Worm (Caenorhabditis elegans) whole organism, L4 larva: Measurements from ENCODE around the gene F49C12.15.

Source experiments
- F10B5.3 ChIP-seq: sonication (generic microtip); optimal IDR thresholded peaks from 2 replicates; lab custom pipeline; 2016; ENCODE audit warnings: mild to moderate bottlenecking, missing genetic modification characterization, missing compliant biosample characterization
- F37D6.2 ChIP-seq: sonication (generic microtip); optimal IDR thresholded peaks from 2 replicates; lab custom pipeline; 2016; ENCODE audit warnings: mild to moderate bottlenecking, missing genetic modification characterization, missing compliant biosample characterization
- T20F7.1 ChIP-seq: fragments of 200-800 bp; sonication (Bioruptor generic); optimal IDR thresholded peaks from 2 replicates; lab custom pipeline; 2018; ENCODE audit warnings: mild to moderate bottlenecking, missing genetic modification characterization, missing compliant biosample characterization
- T26A8.4 ChIP-seq: fragments of 200-800 bp; sonication (Bioruptor generic); IDR thresholded peaks from 2 replicates; pipeline ENCODE4 v1.3.6; 2022; ENCODE audit warnings: missing genetic modification characterization, missing compliant biosample characterization
- Y48G9A.11 ChIP-seq: fragments of 200-800 bp; sonication (Bioruptor generic); IDR thresholded peaks from 2 replicates; pipeline ENCODE4 v1.3.6; 2022; ENCODE audit warnings: missing genetic modification reagents, missing genetic modification characterization, missing compliant biosample characterization
- ZK337.2 ChIP-seq: fragments of 200-800 bp; sonication (Bioruptor generic); IDR thresholded peaks from 2 replicates; pipeline ENCODE4 v1.3.6; 2022; ENCODE audit warnings: missing genetic modification reagents, missing genetic modification characterization, missing compliant biosample characterization
- aha-1 ChIP-seq: fragments of 150-350 bp; peaks from one replicate; lab custom pipeline; 2014; ENCODE audit warnings: missing biosample characterization, missing genetic modification characterization
- ama-1 ChIP-seq: fragments of 150-350 bp; optimal IDR thresholded peaks from 2 replicates; lab custom pipeline; 2014; ENCODE audit warnings: inconsistent platforms, mixed read lengths
- attf-4 ChIP-seq: sonication (generic microtip); optimal IDR thresholded peaks from 3 replicates; lab custom pipeline; 2017; ENCODE audit warnings: missing biosample characterization, missing genetic modification characterization
- ceh-32 ChIP-seq: sonication (generic microtip); optimal IDR thresholded peaks from 2 replicates; lab custom pipeline; 2016; ENCODE audit warnings: mild to moderate bottlenecking, missing genetic modification characterization, missing compliant biosample characterization; ENCODE audit not compliant: poor library complexity
- ceh-62 ChIP-seq: sonication (generic microtip); optimal IDR thresholded peaks from 2 replicates; lab custom pipeline; 2017; ENCODE audit warnings: missing biosample characterization, missing genetic modification characterization
- daf-16 ChIP-seq, 3 experiments: sonication (generic microtip); optimal IDR thresholded peaks; 2 replicates each; lab custom pipeline; 2016 to 2017; ENCODE audit warnings: missing genetic modification characterization in 3 of 3, missing genetic modification reagents in 3 of 3, mild to moderate bottlenecking in 2 of 3, missing compliant biosample characterization in 2 of 3, missing biosample characterization in 1 of 3, moderate library complexity in 1 of 3
- daf-19 ChIP-seq: fragments of 200-800 bp; sonication (Bioruptor generic); conservative IDR thresholded peaks from 2 replicates; pipeline ENCODE4 v1.3.6; 2022; ENCODE audit warnings: missing genetic modification characterization, missing compliant biosample characterization
- dmd-9 ChIP-seq: fragments of 200-800 bp; sonication (Bioruptor generic); IDR thresholded peaks from 2 replicates; pipeline ENCODE4 v1.3.6; 2022; ENCODE audit warnings: missing genetic modification reagents, missing genetic modification characterization, missing compliant biosample characterization
- dpl-1 ChIP-seq: fragments of 150-350 bp; optimal IDR thresholded peaks from 2 replicates; lab custom pipeline; 2014; ENCODE audit warnings: missing biosample characterization, missing genetic modification reagents, missing genetic modification characterization
- dve-1 ChIP-seq: sonication (generic microtip); optimal IDR thresholded peaks from 2 replicates; lab custom pipeline; 2017; ENCODE audit warnings: antibody characterized with exemption, mild to moderate bottlenecking, missing genetic modification characterization, missing compliant biosample characterization; ENCODE audit not compliant: insufficient read depth
- hlh-30 ChIP-seq: sonication (generic microtip); optimal IDR thresholded peaks from 2 replicates; lab custom pipeline; 2017; ENCODE audit warnings: antibody characterized with exemption, mild to moderate bottlenecking, missing genetic modification characterization, missing compliant biosample characterization; ENCODE audit not compliant: insufficient read depth
- hmg-1.1 ChIP-seq: fragments of 200-800 bp; sonication (Bioruptor generic); IDR thresholded peaks from 2 replicates; pipeline ENCODE4 v1.3.6; 2022; ENCODE audit warnings: missing genetic modification reagents, missing genetic modification characterization, missing compliant biosample characterization
- lin-1 ChIP-seq: fragments of 200-800 bp; sonication (Bioruptor generic); IDR thresholded peaks from 2 replicates; pipeline ENCODE4 v1.3.6; 2022; ENCODE audit warnings: missing genetic modification reagents, missing genetic modification characterization, missing compliant biosample characterization
- lin-29 ChIP-seq: fragments of 200-800 bp; sonication (Bioruptor generic); IDR thresholded peaks from 2 replicates; pipeline ENCODE4 v1.3.6; 2022; ENCODE audit warnings: missing genetic modification reagents, missing genetic modification characterization, missing compliant biosample characterization
- lin-38 ChIP-seq: fragments of 200-800 bp; sonication (Bioruptor generic); IDR thresholded peaks from 2 replicates; pipeline ENCODE4 v1.3.6; 2022; ENCODE audit warnings: missing genetic modification reagents, missing genetic modification characterization, missing compliant biosample characterization
- lsy-2 ChIP-seq, 2 experiments: fragments of 150-350 bp in 1 of 2; sonication (generic microtip) in 1 of 2; optimal IDR thresholded peaks; 2 replicates each; lab custom pipeline; 2014 to 2017; ENCODE audit warnings: missing biosample characterization in 2 of 2, missing genetic modification characterization in 2 of 2
- mep-1 ChIP-seq: fragments of 150-350 bp; sonication (generic microtip); optimal IDR thresholded peaks from 3 replicates; lab custom pipeline; 2014; ENCODE audit warnings: missing biosample characterization, missing genetic modification characterization
- mes-2 ChIP-seq: sonication (generic microtip); optimal IDR thresholded peaks from 2 replicates; lab custom pipeline; 2016; ENCODE audit warnings: missing genotype, mild to moderate bottlenecking, missing genetic modification characterization, missing compliant biosample characterization; ENCODE audit not compliant: poor library complexity, severe bottlenecking
- mxl-3 ChIP-seq: fragments of 200-800 bp; sonication (Bioruptor generic); optimal IDR thresholded peaks from 2 replicates; lab custom pipeline; 2018; ENCODE audit warnings: mild to moderate bottlenecking, missing genetic modification characterization, missing compliant biosample characterization
- nhr-10 ChIP-seq: fragments of 150-350 bp; optimal IDR thresholded peaks from 2 replicates; lab custom pipeline; 2014; ENCODE audit warnings: missing biosample characterization, missing genetic modification characterization
- nhr-111 ChIP-seq: fragments of 200-800 bp; sonication (Bioruptor generic); optimal IDR thresholded peaks from 2 replicates; lab custom pipeline; 2018; ENCODE audit warnings: mild to moderate bottlenecking, missing genetic modification characterization, missing compliant biosample characterization
- nhr-28 ChIP-seq: fragments of 150-350 bp; optimal IDR thresholded peaks from 2 replicates; lab custom pipeline; 2014; ENCODE audit warnings: missing biosample characterization, missing genetic modification characterization
- nhr-41 ChIP-seq: fragments of 200-800 bp; sonication (Bioruptor generic); IDR thresholded peaks from 2 replicates; pipeline ENCODE4 v1.3.6; 2022; ENCODE audit warnings: missing genetic modification reagents, missing genetic modification characterization, missing compliant biosample characterization
- nhr-77 ChIP-seq: fragments of 150-350 bp; optimal IDR thresholded peaks from 2 replicates; lab custom pipeline; 2014; ENCODE audit warnings: missing biosample characterization, missing genetic modification characterization
- pha-4 ChIP-seq, 2 experiments: fragments of 150-350 bp in 1 of 2; fragments of 200-800 bp in 1 of 2; sonication (Bioruptor generic) in 1 of 2; IDR thresholded peaks in 1 of 2; optimal IDR thresholded peaks in 1 of 2; 2 replicates each; pipeline versions ENCODE4 v1.3.6 to Lab custom; 2014 to 2022; ENCODE audit warnings: missing genetic modification characterization in 2 of 2, missing genetic modification reagents in 2 of 2, missing biosample characterization in 1 of 2, missing compliant biosample characterization in 1 of 2
- pqm-1 ChIP-seq: sonication (generic microtip); optimal IDR thresholded peaks from 2 replicates; lab custom pipeline; 2017; ENCODE audit warnings: missing biosample characterization, missing genetic modification characterization
- sdz-12 ChIP-seq: fragments of 200-800 bp; sonication (Bioruptor generic); optimal IDR thresholded peaks from 2 replicates; lab custom pipeline; 2018; ENCODE audit warnings: mild to moderate bottlenecking, missing genetic modification characterization, missing compliant biosample characterization
- snpc-1.2 ChIP-seq: fragments of 200-800 bp; sonication (Bioruptor generic); IDR thresholded peaks from 2 replicates; pipeline ENCODE4 v1.3.6; 2022; ENCODE audit warnings: missing genetic modification reagents, missing genetic modification characterization, missing compliant biosample characterization
- tag-97 ChIP-seq: fragments of 200-800 bp; sonication (Bioruptor generic); IDR thresholded peaks from 2 replicates; pipeline ENCODE4 v1.3.6; 2022; ENCODE audit warnings: missing genetic modification characterization, missing compliant biosample characterization
- unc-130 ChIP-seq: sonication (generic microtip); optimal IDR thresholded peaks from 2 replicates; lab custom pipeline; 2016; ENCODE audit warnings: missing genetic modification reagents, missing genetic modification characterization, missing compliant biosample characterization
- unc-62 ChIP-seq, 3 experiments: fragments of 150-350 bp in 1 of 3; sonication (generic microtip); optimal IDR thresholded peaks in 2 of 3; peaks in 1 of 3; 1 replicate in 1 of 3; 2 replicates in 2 of 3; lab custom pipeline; 2014 to 2017; ENCODE audit warnings: missing biosample characterization in 3 of 3, missing genetic modification characterization in 3 of 3, missing genetic modification reagents in 3 of 3, missing genotype in 1 of 3

F49C12.15 gene

ce11 chrIV:9335552-9336251 lies 11.4 kb downstream of the F49C12.15 start, which contains the start of the genes coa-4 and T20D3.14 (continued):
- peak; percentile 49; the same call in 1 of the 2 replicates for TF ChIP-seq lin-1 (GFP tag; lab: Robert Waterston, UW)

DNA sequence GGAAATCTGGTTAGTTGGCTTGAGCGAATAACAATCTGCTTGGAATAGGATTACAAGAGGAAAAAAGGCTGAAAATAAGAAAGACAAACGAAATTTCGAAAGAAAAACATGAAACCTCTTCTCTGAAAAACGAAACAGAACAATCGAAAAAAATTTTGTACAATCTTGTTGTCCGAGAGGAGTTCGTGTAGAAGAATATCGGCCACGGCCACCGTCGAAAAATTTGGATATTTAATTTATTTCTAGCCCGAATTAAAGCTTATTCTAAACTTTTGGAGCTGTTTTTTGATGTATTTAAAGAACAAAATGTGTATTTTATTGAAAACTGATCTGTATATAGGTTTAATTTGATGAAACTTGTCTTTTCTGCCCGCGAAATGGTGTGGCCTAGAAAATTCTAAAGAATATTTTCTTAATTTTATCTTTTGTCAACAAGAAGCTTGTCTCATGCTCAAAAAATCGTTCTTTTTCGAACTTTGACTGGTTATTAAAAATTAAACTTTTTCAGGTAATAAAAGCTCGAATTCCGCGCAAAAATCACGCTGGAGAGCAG lies 12.4 kb downstream of the F49C12.15 start, which contains the start of gene T20D3.5:
Gene T20D3.5 (plus strand): TSS at position 503 of the 553 bp plus-strand sequence.
- TF ChIP-seq lin-38 (GFP tag; lab: Robert Waterston, UW) (no peak), unc-130 (GFP tag; lab: Kevin White, UChicago) (peak; percentile 67), mes-2 (peak; percentile 66)

- TF ChIP-seq T20F7.1 (GFP tag; lab: Kevin White, UChicago) (peak; percentile 28), T26A8.4 (no peak), daf-16 (GFP tag; optimal IDR thresholded peaks at IDR 0.05; lab: Kevin White, UChicago) (no peak), daf-16 (tag; optimal IDR thresholded peaks at IDR 0.05; lab: Kevin White, UChicago) (peak; percentile 17)
These were observed 14.9 kb downstream of the F49C12.15 start, which contains the start of gene T20D3.6 for ce11 chrIV:9339205-9339604. T20D3.6 (minus strand) TSS chrIV:9339305.

- no peak for TF ChIP-seq sdz-12 (GFP tag; lab: Kevin White, UChicago)
- peak; percentile 92 for TF ChIP-seq lin-38 (GFP tag; lab: Robert Waterston, UW)
- peak; percentile 14 for TF ChIP-seq mep-1 (tag; lab: Kevin White, UChicago)
- peak; percentile 26 for TF ChIP-seq mes-2
- peak; percentile 52 for TF ChIP-seq dve-1 (tag; lab: Kevin White, UChicago)
- TF ChIP-seq lsy-2 (tag; optimal IDR thresholded peaks at IDR 0.05; lab: Kevin White, UChicago), result peak in 1 of 2 experiments; percentile 54
- TF ChIP-seq nhr-28 (tag; lab: Kevin White, UChicago), result peak; percentile 15
- TF ChIP-seq T26A8.4, result no peak
- peak in 1 of 2 experiments; percentile 23 for TF ChIP-seq unc-62 (GFP tag; optimal IDR thresholded peaks at IDR 0.05 in 1 of 2; lab: Kevin White, UChicago)
- no peak for TF ChIP-seq unc-62 (tag; optimal IDR thresholded peaks at IDR 0.05; lab: Kevin White, UChicago)
- no peak for TF ChIP-seq daf-16 (GFP tag; optimal IDR thresholded peaks at IDR 0.05; lab: Kevin White, UChicago)
- peak; percentile 81 for TF ChIP-seq daf-16 (tag; optimal IDR thresholded peaks at IDR 0.05; lab: Kevin White, UChicago)
- no peak for TF ChIP-seq Y48G9A.11 (GFP tag; lab: Robert Waterston, UW)
- TF ChIP-seq pqm-1, result peak; percentile 13
- peak; percentile 26 for TF ChIP-seq ama-1 (lab: Kevin White, UChicago)
- peak; percentile 22 for TF ChIP-seq hlh-30 (tag; lab: Kevin White, UChicago)
- no peak for TF ChIP-seq nhr-111 (GFP tag; lab: Kevin White, UChicago)
These were observed 17.3 kb downstream of the F49C12.15 start, which contains the start of gene vps-26 for ce11 chrIV:9341591-9341990. vps-26 (minus strand) TSS chrIV:9341790.

DNA sequence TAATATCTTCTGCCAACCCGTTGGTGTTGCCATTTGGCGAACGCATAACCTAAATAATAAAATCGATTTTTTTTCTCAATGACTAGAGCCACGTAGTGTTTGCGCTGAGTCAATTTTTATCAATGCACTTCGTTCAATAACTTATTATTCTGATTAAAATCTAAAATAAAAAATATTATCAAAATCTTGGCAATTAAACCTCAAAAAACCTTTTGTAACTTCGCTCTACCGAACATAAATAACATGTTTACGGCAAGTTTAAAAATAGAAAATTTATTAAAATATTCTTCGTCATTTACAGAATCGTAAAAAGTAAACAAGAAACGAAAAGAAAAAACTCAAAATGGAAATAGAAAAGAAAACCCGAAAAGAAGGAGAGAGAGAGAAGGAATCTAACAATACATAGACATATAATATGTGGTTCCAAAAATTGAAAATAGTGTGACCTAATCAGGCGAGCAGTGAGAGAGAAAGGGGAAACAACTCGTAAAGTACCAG lies 18.9 kb downstream of the F49C12.15 start, which contains the start of gene pigc-1:
Gene pigc-1 (minus strand): TSS at position 51 of the 498 bp plus-strand sequence.
- no peak for TF ChIP-seq dve-1 (tag; lab: Kevin White, UChicago)
- no peak for TF ChIP-seq tag-97 (GFP tag; lab: Robert Waterston, UW)
- TF ChIP-seq mep-1 (tag; lab: Kevin White, UChicago), result peak; percentile 6
- no peak for TF ChIP-seq F37D6.2
- TF ChIP-seq daf-16 (GFP tag; optimal IDR thresholded peaks at IDR 0.05; lab: Kevin White, UChicago), result no peak
- TF ChIP-seq daf-16 (tag; optimal IDR thresholded peaks at IDR 0.05; lab: Kevin White, UChicago), result peak; percentile 90
- TF ChIP-seq dmd-9 (GFP tag; lab: Robert Waterston, UW), result no peak
- no peak for TF ChIP-seq snpc-1.2 (GFP tag; lab: Robert Waterston, UW)
- no peak for TF ChIP-seq lin-29 (GFP tag; lab: Robert Waterston, UW)
- TF ChIP-seq F10B5.3 (tag; lab: Kevin White, UChicago), result no peak
- no peak for TF ChIP-seq nhr-41 (GFP tag; lab: Robert Waterston, UW)
- peak; percentile 18; the same call in 1 of the 2 replicates for TF ChIP-seq Y48G9A.11 (GFP tag; lab: Robert Waterston, UW)
- TF ChIP-seq nhr-10 (tag; lab: Kevin White, UChicago), result no peak
- TF ChIP-seq mxl-3 (GFP tag; lab: Kevin White, UChicago), result no peak
- TF ChIP-seq pqm-1, result no peak
- no peak for TF ChIP-seq attf-4 (tag; lab: Kevin White, UChicago)
- no peak for TF ChIP-seq aha-1
- no peak for TF ChIP-seq ZK337.2 (GFP tag; lab: Robert Waterston, UW)
- no peak for TF ChIP-seq daf-19 (GFP tag; lab: Robert Waterston, UW)
- no peak for TF ChIP-seq pha-4 (GFP tag; IDR thresholded peaks at IDR 0.05; lab: Robert Waterston, UW)
- no peak for TF ChIP-seq pha-4 (tag; optimal IDR thresholded peaks at IDR 0.05; lab: Kevin White, UChicago)
- no peak for TF ChIP-seq ceh-62 (tag; lab: Kevin White, UChicago)
- TF ChIP-seq hmg-1.1 (GFP tag; lab: Robert Waterston, UW), result no peak
- TF ChIP-seq nhr-77 (tag; lab: Kevin White, UChicago), result peak; percentile 31
- TF ChIP-seq ceh-32, result no peak
- TF ChIP-seq dpl-1 (GFP tag; lab: Kevin White, UChicago), result no peak
- peak; percentile 10 for TF ChIP-seq mes-2
